Fruit fly (Drosophila melanogaster): ENCODE data around the gene CG5167.

CG5167 gene

dm6 chr3R:12402935-12403334 lies 3.4 kb upstream of the CG5167 start (continued):
- peak; percentile 98 for TF ChIP-seq sim (GFP tag; IDR thresholded peaks at IDR 0.05)
- TF ChIP-seq CG7928 (GFP tag; optimal IDR thresholded peaks at IDR 0.05): peak; percentile 88
- peak; percentile 73 for TF ChIP-seq CG6272 (GFP tag; IDR thresholded peaks at IDR 0.05)
- TF ChIP-seq chinmo (GFP tag; IDR thresholded peaks at IDR 0.05; ENCODE audit: partially characterized antibody): no peak
- 0 out of 3 replicates have a peak, but pooled peaks have one; percentile 44 for TF ChIP-seq Doc3 (GFP tag; IDR thresholded peaks at IDR 0.05; ENCODE audit: partially characterized antibody)
- TF ChIP-seq tgo (GFP tag; IDR thresholded peaks at IDR 0.05): peak; percentile 95
- TF ChIP-seq fd96Cb (tag; optimal IDR thresholded peaks at IDR 0.05): peak; percentile 99
- no peak for TF ChIP-seq Gsc (GFP tag; IDR thresholded peaks at IDR 0.05)
- peak; percentile 98 for TF ChIP-seq btn (GFP tag; optimal IDR thresholded peaks at IDR 0.05)
- TF ChIP-seq Meics (GFP tag; optimal IDR thresholded peaks at IDR 0.05): peak; percentile 99
- peak; percentile 99 for TF ChIP-seq CG8924 (tag; optimal IDR thresholded peaks at IDR 0.05)
- TF ChIP-seq Oaz (GFP tag; IDR thresholded peaks at IDR 0.05): peak; percentile 92
- TF ChIP-seq wor (GFP tag; IDR thresholded peaks at IDR 0.05): peak; percentile 92
- TF ChIP-seq CG14667 (GFP tag; IDR thresholded peaks at IDR 0.05): peak; percentile 84
- peak; percentile 91 for TF ChIP-seq Hr3 (GFP tag; optimal IDR thresholded peaks at IDR 0.05)
- peak; percentile 94 for TF ChIP-seq Mad (GFP tag; optimal IDR thresholded peaks at IDR 0.05)
- TF ChIP-seq CG33557 (GFP tag; optimal IDR thresholded peaks at IDR 0.05): peak; percentile 99
- TF ChIP-seq bigmax (GFP tag; optimal IDR thresholded peaks at IDR 0.05): peak; percentile 74
- peak; percentile 92 for TF ChIP-seq CG8359 (GFP tag; optimal IDR thresholded peaks at IDR 0.05; ENCODE audit: borderline replicate concordance)
- TF ChIP-seq YL-1 (GFP tag; optimal IDR thresholded peaks at IDR 0.05): peak; percentile 91
- peak; percentile 95 for TF ChIP-seq CG14441 (GFP tag; IDR thresholded peaks at IDR 0.05)
- peak; percentile 96 for TF ChIP-seq CG13775 (GFP tag; optimal IDR thresholded peaks at IDR 0.05)
- TF ChIP-seq row (GFP tag; IDR thresholded peaks at IDR 0.05): peak; percentile 98
- TF ChIP-seq sd (tag; optimal IDR thresholded peaks at IDR 0.05): peak; percentile 88
- peak; percentile 94 for TF ChIP-seq CG18619 (GFP tag; optimal IDR thresholded peaks at IDR 0.05)
- peak; percentile 85 for TF ChIP-seq E2f2 (GFP tag; IDR thresholded peaks at IDR 0.05)
- TF ChIP-seq CG10979 (tag; optimal IDR thresholded peaks at IDR 0.05): peak; percentile 99
- no peak for TF ChIP-seq cg (GFP tag; optimal IDR thresholded peaks at IDR 0.05)
- TF ChIP-seq Atf3 (GFP tag; optimal IDR thresholded peaks at IDR 0.05): peak; percentile 92
- peak; percentile 89 for TF ChIP-seq HLH54F (GFP tag; optimal IDR thresholded peaks at IDR 0.05)
- TF ChIP-seq CG10274 (GFP tag; optimal IDR thresholded peaks at IDR 0.05): peak; percentile 95
- peak; percentile 99 for TF ChIP-seq CG18262 (tag; optimal IDR thresholded peaks at IDR 0.05)
- peak; percentile 94 for TF ChIP-seq Ptx1 (GFP tag; IDR thresholded peaks at IDR 0.05)
- peak; percentile 75 for TF ChIP-seq luna (GFP tag; optimal IDR thresholded peaks at IDR 0.05)
- TF ChIP-seq CG3163 (GFP tag; optimal IDR thresholded peaks at IDR 0.05): peak; percentile 75
- peak; percentile 97 for TF ChIP-seq CG11504 (tag; optimal IDR thresholded peaks at IDR 0.05)
- peak; percentile 99 for TF ChIP-seq nom (GFP tag; optimal IDR thresholded peaks at IDR 0.05)
- TF ChIP-seq hb (GFP tag; IDR thresholded peaks at IDR 0.05; ENCODE audit: partially characterized antibody): no peak
- peak; percentile 97 for TF ChIP-seq onecut (GFP tag; IDR thresholded peaks at IDR 0.05)
- no peak for TF ChIP-seq Bgb (GFP tag; IDR thresholded peaks at IDR 0.05; ENCODE audit: partially characterized antibody)
- peak; percentile 86 for TF ChIP-seq Hey (tag; optimal IDR thresholded peaks at IDR 0.05)
- TF ChIP-seq CG11696 (GFP tag; IDR thresholded peaks at IDR 0.05): peak; percentile 95
- peak; percentile 86 for TF ChIP-seq CG2889 (GFP tag; IDR thresholded peaks at IDR 0.05)
- peak; percentile 84 for TF ChIP-seq CG18011 (GFP tag; optimal IDR thresholded peaks at IDR 0.05)
- peak; percentile 97 for TF ChIP-seq Rfx (GFP tag; IDR thresholded peaks at IDR 0.05)
- TF ChIP-seq yki (optimal IDR thresholded peaks at IDR 0.05): no peak
- TF ChIP-seq sens-2 (GFP tag; IDR thresholded peaks at IDR 0.05): peak; percentile 97
- TF ChIP-seq Rx (GFP tag; IDR thresholded peaks at IDR 0.05): peak; percentile 94
- TF ChIP-seq Dll (GFP tag; IDR thresholded peaks at IDR 0.05; ENCODE audit: partially characterized antibody): peak; percentile 72
- TF ChIP-seq usp (GFP tag; optimal IDR thresholded peaks at IDR 0.05): no peak
- TF ChIP-seq NfI (GFP tag; optimal IDR thresholded peaks at IDR 0.05): peak; percentile 97

Data from whole organism, embryonic.